Worm (Caenorhabditis elegans) whole organism, L2 larva: ENCODE measurements around the gene hir-1.
A peak's percentile ranks its signal among the peaks of the same experiment; 100 is the strongest.

Experiments
- C34F6.9 ChIP-seq: fragments of 150-350 bp; optimal IDR thresholded peaks from 2 replicates; lab custom pipeline; 2014; ENCODE audit warnings: missing biosample characterization, missing genetic modification characterization
- Y55F3AM.14 ChIP-seq: fragments of 200-800 bp; sonication (Bioruptor generic); optimal IDR thresholded peaks from 2 replicates; lab custom pipeline; 2018; ENCODE audit warnings: mild to moderate bottlenecking, missing genetic modification characterization, missing compliant biosample characterization
- ZK546.5 ChIP-seq: sonication (generic microtip); optimal IDR thresholded peaks from 2 replicates; lab custom pipeline; 2017; ENCODE audit warnings: missing biosample characterization, missing genetic modification characterization
- alr-1 ChIP-seq: fragments of 150-350 bp; optimal IDR thresholded peaks from 2 replicates; lab custom pipeline; 2014; ENCODE audit warnings: missing biosample characterization, missing genetic modification characterization
- aly-2 ChIP-seq: fragments of 150-350 bp; optimal IDR thresholded peaks from 2 replicates; lab custom pipeline; 2014; ENCODE audit warnings: missing biosample characterization, missing genetic modification characterization
- blmp-1 ChIP-seq: sonication (generic microtip); optimal IDR thresholded peaks from 2 replicates; lab custom pipeline; 2017; ENCODE audit warnings: missing genetic modification characterization, mild to moderate bottlenecking, missing compliant biosample characterization, antibody characterized with exemption, moderate library complexity; ENCODE audit not compliant: insufficient read depth
- ceh-16 ChIP-seq: fragments of 150-350 bp; optimal IDR thresholded peaks from 2 replicates; lab custom pipeline; 2014; ENCODE audit warnings: missing biosample characterization, missing genetic modification characterization
- ceh-82 ChIP-seq: fragments of 150-350 bp; optimal IDR thresholded peaks from 2 replicates; lab custom pipeline; 2014; ENCODE audit warnings: missing biosample characterization, missing genetic modification characterization
- dmd-4 ChIP-seq: sonication (generic microtip); optimal IDR thresholded peaks from 2 replicates; lab custom pipeline; 2017; ENCODE audit warnings: missing biosample characterization, missing genetic modification characterization
- egl-27 ChIP-seq: sonication (generic microtip); optimal IDR thresholded peaks from 3 replicates; lab custom pipeline; 2017; ENCODE audit warnings: missing biosample characterization, missing genetic modification reagents, missing genetic modification characterization
- elt-1 ChIP-seq: fragments of 150-350 bp; optimal IDR thresholded peaks from 2 replicates; lab custom pipeline; 2014; ENCODE audit warnings: missing biosample characterization, missing genetic modification characterization
- elt-3 ChIP-seq: sonication (generic microtip); optimal IDR thresholded peaks from 2 replicates; lab custom pipeline; 2017; ENCODE audit warnings: missing biosample characterization, missing genetic modification characterization
- fos-1 ChIP-seq: fragments of 150-350 bp; optimal IDR thresholded peaks from 2 replicates; lab custom pipeline; 2014; ENCODE audit warnings: missing biosample characterization, missing genetic modification characterization
- lin-11 ChIP-seq: fragments of 150-350 bp; sonication (generic microtip); optimal IDR thresholded peaks from 2 replicates; lab custom pipeline; 2014; ENCODE audit warnings: missing biosample characterization, missing genetic modification characterization, inconsistent platforms, mixed read lengths
- lin-13 ChIP-seq: fragments of 150-350 bp; optimal IDR thresholded peaks from 2 replicates; lab custom pipeline; 2014; ENCODE audit warnings: missing biosample characterization, missing genetic modification reagents, missing genetic modification characterization
- lin-39 ChIP-seq: fragments of 150-350 bp; optimal IDR thresholded peaks from 2 replicates; lab custom pipeline; 2014; ENCODE audit warnings: missing biosample characterization, missing genetic modification reagents, missing genetic modification characterization
- lsy-2 ChIP-seq, 2 experiments: fragments of 150-350 bp in 1 of 2; sonication (generic microtip) in 1 of 2; optimal IDR thresholded peaks; 2 replicates each; lab custom pipeline; 2014 to 2017; ENCODE audit warnings: missing biosample characterization in 2 of 2, missing genetic modification characterization in 2 of 2
- mab-5 ChIP-seq: fragments of 150-350 bp; optimal IDR thresholded peaks from 2 replicates; lab custom pipeline; 2014; ENCODE audit warnings: missing biosample characterization, missing genetic modification characterization
- mbf-1 ChIP-seq: sonication (generic microtip); optimal IDR thresholded peaks from 2 replicates; lab custom pipeline; 2017; ENCODE audit warnings: missing biosample characterization, missing genetic modification characterization
- mdl-1 ChIP-seq, 2 experiments: fragments of 150-350 bp in 1 of 2; sonication (generic microtip) in 1 of 2; optimal IDR thresholded peaks; 2 replicates each; lab custom pipeline; 2017; ENCODE audit warnings: missing biosample characterization in 2 of 2, missing genetic modification characterization in 2 of 2
- nhr-10 ChIP-seq: sonication (generic microtip); optimal IDR thresholded peaks from 2 replicates; lab custom pipeline; 2017; ENCODE audit warnings: missing biosample characterization, missing genetic modification characterization
- nhr-129 ChIP-seq: fragments of 150-350 bp; optimal IDR thresholded peaks from 2 replicates; lab custom pipeline; 2014; ENCODE audit warnings: missing biosample characterization, missing genetic modification characterization
- nhr-6 ChIP-seq: fragments of 150-350 bp; optimal IDR thresholded peaks from 2 replicates; lab custom pipeline; 2014; ENCODE audit warnings: missing biosample characterization, missing genetic modification characterization
- skn-1 ChIP-seq: sonication (generic microtip); optimal IDR thresholded peaks from 2 replicates; lab custom pipeline; 2017; ENCODE audit warnings: missing biosample characterization, missing genetic modification characterization
- sma-3 ChIP-seq: sonication (generic microtip); optimal IDR thresholded peaks from 2 replicates; lab custom pipeline; 2016; ENCODE audit warnings: missing genetic modification reagents, missing genetic modification characterization, missing compliant biosample characterization
- sma-9 ChIP-seq, 2 experiments: fragments of 150-350 bp in 1 of 2; sonication (generic microtip) in 1 of 2; optimal IDR thresholded peaks; 2 replicates each; lab custom pipeline; 2014 to 2016; ENCODE audit warnings: missing genetic modification characterization in 2 of 2, mild to moderate bottlenecking in 1 of 2, missing biosample characterization in 1 of 2, missing compliant biosample characterization in 1 of 2, missing genetic modification reagents in 1 of 2, moderate library complexity in 1 of 2
- snpc-4 ChIP-seq: fragments of 150-350 bp; optimal IDR thresholded peaks from 2 replicates; lab custom pipeline; 2014; ENCODE audit warnings: missing biosample characterization, missing genetic modification characterization
- unc-39 ChIP-seq: fragments of 150-350 bp; optimal IDR thresholded peaks from 2 replicates; lab custom pipeline; 2014; ENCODE audit warnings: missing biosample characterization, missing genetic modification characterization
- unc-55 ChIP-seq: fragments of 150-350 bp; sonication (generic microtip); optimal IDR thresholded peaks from 3 replicates; lab custom pipeline; 2014; ENCODE audit warnings: missing biosample characterization, missing genetic modification reagents, missing genetic modification characterization
- unc-62 ChIP-seq: fragments of 150-350 bp; optimal IDR thresholded peaks from 2 replicates; lab custom pipeline; 2014; ENCODE audit warnings: missing biosample characterization, missing genetic modification reagents, missing genetic modification characterization
- ztf-1 ChIP-seq: fragments of 200-800 bp; sonication (Bioruptor generic); conservative IDR thresholded peaks from 2 replicates; pipeline ENCODE4 v1.3.6; 2022; ENCODE audit warnings: missing genetic modification characterization, missing compliant biosample characterization
- ztf-4 ChIP-seq: fragments of 150-350 bp; optimal IDR thresholded peaks from 2 replicates; lab custom pipeline; 2014; ENCODE audit warnings: missing biosample characterization, missing genetic modification characterization

Gene hir-1

DNA sequence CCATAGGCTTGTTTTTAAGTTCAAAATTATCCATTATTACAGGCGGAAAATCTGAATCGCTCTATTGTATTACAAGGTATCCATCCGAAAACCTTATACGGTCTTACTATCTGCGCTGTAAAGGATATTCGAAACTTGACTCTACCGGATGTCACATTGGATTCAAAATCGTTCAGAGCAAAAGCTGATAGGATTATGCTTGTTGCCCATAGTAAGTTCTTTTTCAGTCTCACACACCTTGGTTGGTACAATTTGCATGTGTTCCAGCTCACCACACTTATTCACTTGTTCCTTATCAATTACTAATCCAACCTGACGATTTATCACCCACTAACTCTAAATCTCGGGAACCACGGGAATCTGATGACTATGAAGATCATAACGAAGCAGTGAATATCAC is 5.8 kb downstream of the hir-1 start:
- TF ChIP-seq Y55F3AM.14 (peak; percentile 48), unc-39 (no peak), snpc-4 (no peak), mab-5 (tag; lab: Kevin White, UChicago) (no peak)

DNA sequence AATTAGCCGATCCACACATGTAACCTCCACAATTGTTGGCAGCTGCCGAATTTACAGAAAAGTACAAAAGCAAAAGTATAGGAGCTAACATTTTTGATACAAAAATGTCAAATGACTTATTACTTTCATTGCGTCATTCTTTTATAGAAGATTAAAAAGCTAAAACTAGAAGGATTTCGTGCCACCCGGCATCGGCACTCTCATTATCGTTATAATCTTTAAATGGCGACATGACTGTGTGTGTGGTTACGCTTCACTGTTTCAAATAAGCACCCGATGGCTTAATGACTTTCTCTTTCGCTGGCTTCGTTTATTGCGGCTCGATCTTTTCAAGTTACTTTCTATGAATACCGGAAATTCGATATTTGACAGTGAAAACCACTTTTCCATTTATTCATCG is 11.8 kb downstream of the hir-1 start, which contains the start of gene grl-1:
Gene grl-1 (minus strand): TSS at position 101 of the 400 bp plus-strand sequence.
- TF ChIP-seq blmp-1 (tag; lab: Kevin White, UChicago) (no peak), ceh-16 (tag; lab: Kevin White, UChicago) (no peak), ztf-1 (GFP tag; lab: Robert Waterston, UW) (no peak), elt-3 (tag; lab: Kevin White, UChicago) (no peak), ztf-4 (no peak), Y55F3AM.14 (no peak), nhr-6 (tag; lab: Kevin White, UChicago) (no peak), elt-1 (no peak), sma-9 (GFP tag; optimal IDR thresholded peaks at IDR 0.05; lab: Kevin White, UChicago) (no peak), sma-9 (tag; optimal IDR thresholded peaks at IDR 0.05; lab: Kevin White, UChicago) (no peak), lin-39 (tag; lab: Kevin White, UChicago) (no peak), lin-11 (tag; lab: Kevin White, UChicago) (no peak)

DNA sequence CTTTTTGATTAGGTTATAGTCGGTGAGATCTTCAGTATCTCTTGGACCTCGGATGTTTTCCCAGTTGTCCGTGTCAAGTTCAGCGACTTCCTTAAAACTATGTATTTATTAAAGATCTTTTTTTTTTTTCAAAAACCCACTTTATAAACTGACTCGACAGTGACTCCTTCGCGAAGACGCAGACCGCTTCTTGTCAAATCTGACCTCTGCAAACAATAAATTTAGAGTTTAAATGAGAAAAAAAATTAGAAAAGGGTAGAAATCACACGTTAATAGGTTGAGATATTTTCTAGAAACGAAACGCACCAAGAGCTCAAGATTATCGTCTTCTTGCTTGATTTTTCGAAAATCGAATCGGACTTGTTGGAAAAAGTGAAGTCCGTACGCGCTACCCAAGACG is 13.8 kb downstream of the hir-1 start, which contains the start of gene C24G6.8:
Gene C24G6.8 (minus strand): TSS at position 101 of the 400 bp plus-strand sequence.
- no peak for TF ChIP-seq unc-55 (GFP tag; lab: Kevin White, UChicago)
- no peak for TF ChIP-seq C34F6.9 (tag; lab: Kevin White, UChicago)
- no peak for TF ChIP-seq unc-62 (GFP tag; lab: Kevin White, UChicago)
- TF ChIP-seq ceh-16 (tag; lab: Kevin White, UChicago): no peak
- TF ChIP-seq ztf-4: no peak
- TF ChIP-seq sma-9 (GFP tag; optimal IDR thresholded peaks at IDR 0.05; lab: Kevin White, UChicago): no peak
- no peak for TF ChIP-seq sma-9 (tag; optimal IDR thresholded peaks at IDR 0.05; lab: Kevin White, UChicago)
- no peak for TF ChIP-seq ceh-82 (tag; lab: Kevin White, UChicago)
- TF ChIP-seq nhr-10 (tag; lab: Kevin White, UChicago): no peak
- no peak for TF ChIP-seq dmd-4
- TF ChIP-seq lin-11 (tag; lab: Kevin White, UChicago): no peak
- TF ChIP-seq blmp-1 (tag; lab: Kevin White, UChicago): no peak
- TF ChIP-seq nhr-129 (tag; lab: Kevin White, UChicago): no peak
- no peak for TF ChIP-seq lsy-2 (tag; optimal IDR thresholded peaks at IDR 0.05; lab: Kevin White, UChicago)
- TF ChIP-seq alr-1 (tag; lab: Kevin White, UChicago): no peak
- no peak for TF ChIP-seq aly-2
- TF ChIP-seq skn-1 (tag; lab: Kevin White, UChicago): no peak
- no peak for TF ChIP-seq sma-3 (GFP tag; lab: Kevin White, UChicago)
- TF ChIP-seq lin-39 (tag; lab: Kevin White, UChicago): no peak
- no peak for TF ChIP-seq nhr-6 (tag; lab: Kevin White, UChicago)
- TF ChIP-seq ztf-1 (GFP tag; lab: Robert Waterston, UW): no peak
- TF ChIP-seq, all 48 proteins: peak for 0

DNA sequence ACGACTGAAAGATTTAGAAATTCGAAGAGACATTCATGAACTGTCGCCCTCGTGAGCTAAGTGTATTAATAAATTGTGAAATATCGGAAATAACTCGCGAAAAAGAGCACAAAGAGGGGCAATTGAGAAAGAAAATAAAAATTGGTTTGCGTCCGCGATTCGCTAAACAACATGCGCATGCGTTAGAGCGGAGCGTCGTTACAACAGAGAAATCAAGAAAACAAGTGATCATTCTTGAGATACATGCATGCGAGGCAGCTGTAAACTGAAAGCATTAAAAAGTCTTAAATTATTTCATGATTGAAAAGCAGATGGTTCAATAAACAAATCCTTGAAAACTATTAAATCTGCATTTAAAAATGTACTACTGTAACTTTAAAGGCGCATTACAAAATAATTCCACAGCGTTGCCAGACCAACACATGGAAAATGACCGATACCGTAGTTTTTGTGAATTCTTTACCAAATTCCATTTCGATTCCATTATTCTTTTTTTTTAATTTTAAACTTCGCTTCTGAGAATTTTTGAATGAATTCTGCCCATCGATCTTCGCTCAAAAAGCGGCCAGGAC is 14.4 kb downstream of the hir-1 start, which contains the start of the genes cox-16 and syp-2:
Gene cox-16 (minus strand): TSS at position 4 of the 572 bp plus-strand sequence.
Gene syp-2 (plus strand): TSS at position 248 of the 572 bp plus-strand sequence.
- peak; percentile 43 for TF ChIP-seq C34F6.9 (tag; lab: Kevin White, UChicago)
- peak; percentile 51 for TF ChIP-seq nhr-129 (tag; lab: Kevin White, UChicago)
- TF ChIP-seq lin-11 (tag; lab: Kevin White, UChicago): no peak

DNA sequence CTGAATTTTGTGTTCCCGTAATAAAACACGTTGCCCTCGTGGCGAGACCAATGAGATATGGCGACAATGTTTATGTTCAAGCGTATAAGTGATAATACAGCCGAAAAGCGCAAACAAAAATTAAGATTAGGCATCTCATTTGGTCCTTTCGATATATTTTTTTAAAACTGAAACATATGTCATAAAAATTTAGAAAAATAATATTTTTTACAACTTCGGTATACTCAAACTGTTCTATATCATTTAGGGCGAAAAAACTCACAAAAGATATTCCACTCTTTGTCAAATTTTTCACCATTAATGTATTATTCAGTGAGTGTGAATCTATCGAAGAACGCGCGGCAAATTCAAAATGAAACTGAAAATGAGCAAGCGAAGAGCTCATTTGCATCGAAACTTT is 16.6 kb downstream of the hir-1 start, which contains the start of gene cft-1:
Gene cft-1 (plus strand): TSS at position 301 of the 400 bp plus-strand sequence.
- no peak for TF ChIP-seq unc-39
- no peak for TF ChIP-seq lin-11 (tag; lab: Kevin White, UChicago)
- no peak for TF ChIP-seq lin-13 (GFP tag; lab: Kevin White, UChicago)
- TF ChIP-seq mdl-1 (tag; optimal IDR thresholded peaks at IDR 0.05; lab: Kevin White, UChicago): no peak
- TF ChIP-seq unc-55 (GFP tag; lab: Kevin White, UChicago): no peak
- no peak for TF ChIP-seq dmd-4
- TF ChIP-seq blmp-1 (tag; lab: Kevin White, UChicago): no peak
- TF ChIP-seq mbf-1 (tag; lab: Kevin White, UChicago): no peak
- no peak for TF ChIP-seq elt-1
- no peak for TF ChIP-seq ZK546.5 (tag; lab: Kevin White, UChicago)
- TF ChIP-seq egl-27 (tag; lab: Kevin White, UChicago): no peak
- no peak for TF ChIP-seq fos-1 (tag; lab: Kevin White, UChicago)
- no peak for TF ChIP-seq Y55F3AM.14
- TF ChIP-seq lin-39 (tag; lab: Kevin White, UChicago): no peak
